Worm (Caenorhabditis elegans) whole organism, midembryonic: ENCODE results near the gene F08H9.4.

Source experiments
- T22C8.4 ChIP-seq: fragments of 200-800 bp; sonication (Bioruptor generic); IDR thresholded peaks from 2 replicates; pipeline ENCODE4 v1.3.6; 2022; ENCODE audit warnings: missing genetic modification characterization, missing compliant biosample characterization
- cog-1 ChIP-seq: sonication (generic microtip); optimal IDR thresholded peaks from 2 replicates; lab custom pipeline; 2016; ENCODE audit warnings: missing genetic modification characterization, missing compliant biosample characterization
- flt-1 ChIP-seq: fragments of 200-800 bp; sonication (Bioruptor generic); IDR thresholded peaks from 2 replicates; pipeline ENCODE4 v1.3.6; 2022; ENCODE audit warnings: missing genetic modification characterization, missing compliant biosample characterization
- klf-2 ChIP-seq: fragments of 200-800 bp; sonication (Bioruptor generic); conservative IDR thresholded peaks from 2 replicates; pipeline ENCODE4 v1.3.6; 2022; ENCODE audit warnings: missing genetic modification reagents, missing genetic modification characterization, missing compliant biosample characterization
- med-1 ChIP-seq: sonication (generic microtip); optimal IDR thresholded peaks from 2 replicates; lab custom pipeline; 2017; ENCODE audit warnings: missing genetic modification characterization, mild to moderate bottlenecking, missing compliant biosample characterization, antibody characterized with exemption, missing genetic modification reagents; ENCODE audit not compliant: insufficient read depth
- ref-1 ChIP-seq: fragments of 200-800 bp; sonication (Bioruptor generic); conservative IDR thresholded peaks from 2 replicates; pipeline ENCODE4 v1.3.6; 2022; ENCODE audit warnings: missing genetic modification reagents, missing genetic modification characterization, missing compliant biosample characterization
- tab-1 ChIP-seq: fragments of 200-800 bp; sonication (Bioruptor generic); IDR thresholded peaks from 2 replicates; pipeline ENCODE4 v1.3.6; 2022; ENCODE audit warnings: missing genetic modification characterization, missing compliant biosample characterization
- ztf-23 ChIP-seq: fragments of 200-800 bp; sonication (Bioruptor generic); IDR thresholded peaks from 2 replicates; pipeline ENCODE4 v1.3.6; 2022; ENCODE audit warnings: missing genetic modification reagents, missing genetic modification characterization, missing compliant biosample characterization
- ztf-29 ChIP-seq: fragments of 200-800 bp; sonication (Bioruptor generic); IDR thresholded peaks from 2 replicates; pipeline ENCODE4 v1.3.6; 2022; ENCODE audit warnings: missing genetic modification reagents, missing genetic modification characterization, missing compliant biosample characterization

Gene F08H9.4

DNA sequence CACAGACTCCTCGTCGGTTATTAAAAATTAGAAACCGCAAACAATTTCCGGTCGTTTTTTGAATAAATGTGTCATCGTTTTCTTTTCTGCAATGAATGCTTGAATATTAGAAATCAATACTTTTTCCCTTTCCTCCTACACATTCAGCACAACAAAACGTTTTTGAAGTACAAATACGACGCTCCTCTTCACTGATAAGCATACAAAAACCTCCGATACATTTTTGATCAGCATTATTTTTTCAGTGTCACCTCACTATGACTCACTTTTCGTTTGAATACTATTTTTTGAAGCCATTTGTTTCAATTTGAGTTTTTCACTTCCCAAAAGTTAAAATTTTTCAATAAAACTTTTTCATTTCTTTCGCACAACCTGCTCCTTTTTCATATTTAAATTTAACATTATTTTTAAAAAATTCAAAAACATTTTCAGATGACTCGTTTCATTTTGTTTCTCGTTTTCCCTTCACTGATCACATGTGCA is 18.5 kb upstream of the F08H9.4 start, which contains the start of gene R02D5.3:
TSS of gene R02D5.3 (plus strand) at position 433 of the 483 bp plus-strand sequence.
- TF ChIP-seq ref-1 (no peak), ztf-29 (no peak), klf-2 (GFP tag; lab: Robert Waterston, UW) (no peak), flt-1 (no peak), cog-1 (no peak), ztf-23 (GFP tag; lab: Robert Waterston, UW) (no peak), med-1 (GFP tag; lab: Kevin White, UChicago) (no peak), T22C8.4 (GFP tag; lab: Robert Waterston, UW) (no peak), tab-1 (GFP tag; lab: Robert Waterston, UW) (no peak)

DNA sequence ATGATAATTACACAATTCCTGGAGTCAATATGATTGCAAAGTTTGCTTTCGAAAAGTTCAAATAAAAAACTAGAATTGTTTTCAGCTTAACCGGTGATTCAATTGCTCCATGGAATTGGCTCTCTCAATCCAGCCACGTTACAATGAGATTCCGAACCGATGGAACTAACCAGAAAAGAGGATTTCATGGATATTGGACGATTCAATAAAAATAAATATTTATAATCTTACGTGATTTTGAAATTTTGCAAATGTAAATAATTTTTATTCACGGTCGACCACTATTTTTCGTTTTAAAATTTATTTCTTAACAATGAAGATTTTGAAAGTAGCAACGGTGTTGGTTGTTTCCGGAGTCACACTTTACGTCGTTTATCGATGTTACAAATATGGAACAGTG is 17.8 kb upstream of the F08H9.4 start, which contains the start of gene R02D5.10:
TSS of gene R02D5.10 (plus strand) at position 301 of the 400 bp plus-strand sequence.
- TF ChIP-seq ztf-23 (GFP tag; lab: Robert Waterston, UW) (no peak), flt-1 (no peak), klf-2 (GFP tag; lab: Robert Waterston, UW) (no peak), med-1 (GFP tag; lab: Kevin White, UChicago) (no peak), ztf-29 (no peak), T22C8.4 (GFP tag; lab: Robert Waterston, UW) (no peak)

DNA sequence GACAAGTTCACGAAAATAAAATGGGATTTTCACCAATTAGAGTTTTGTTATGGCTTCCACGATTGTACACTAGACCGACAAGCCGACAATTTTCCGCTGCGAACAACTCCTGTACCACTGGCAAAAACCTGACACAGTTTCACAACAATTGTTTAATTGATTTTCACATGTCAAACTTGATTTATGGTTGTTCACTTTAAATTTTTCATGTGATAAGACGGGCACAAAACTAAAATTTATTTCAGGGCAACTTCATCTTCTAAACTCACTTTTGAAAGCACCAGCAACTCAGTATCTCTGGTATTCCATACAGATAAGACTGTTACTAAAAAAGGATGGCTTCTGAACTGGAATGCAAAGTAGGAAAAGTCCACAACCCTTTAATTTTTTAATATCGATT is 17.2 kb upstream of the F08H9.4 start, which contains the start of gene R02D5.7:
TSS of gene R02D5.7 (minus strand) at position 101 of the 400 bp plus-strand sequence.
- TF ChIP-seq klf-2 (GFP tag; lab: Robert Waterston, UW): no peak
- no peak for TF ChIP-seq ztf-29
- TF ChIP-seq ref-1: no peak
- TF ChIP-seq ztf-23 (GFP tag; lab: Robert Waterston, UW): no peak
- no peak for TF ChIP-seq flt-1
- no peak for TF ChIP-seq T22C8.4 (GFP tag; lab: Robert Waterston, UW)
- TF ChIP-seq med-1 (GFP tag; lab: Kevin White, UChicago): no peak
- no peak for TF ChIP-seq tab-1 (GFP tag; lab: Robert Waterston, UW)
- TF ChIP-seq cog-1: no peak

DNA sequence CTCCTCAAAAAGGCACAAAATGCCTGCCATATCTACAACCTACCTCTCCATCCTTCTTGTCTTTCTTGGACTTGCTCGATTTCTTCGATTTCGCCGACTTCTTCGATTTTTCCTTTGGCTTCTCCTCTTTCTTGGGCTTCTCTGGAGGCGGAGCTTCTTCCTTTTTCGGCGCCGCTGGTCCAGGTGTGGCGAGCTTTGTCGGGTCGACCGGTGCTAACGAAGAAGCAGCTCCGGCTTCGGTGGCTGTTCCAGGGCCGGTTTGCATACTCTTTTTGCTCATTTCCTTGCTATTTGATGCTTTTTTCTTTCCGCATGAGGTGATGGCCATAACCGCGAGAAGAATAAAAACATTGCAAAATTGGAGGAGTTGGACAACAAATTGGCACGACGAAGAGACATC is 16.3 kb upstream of the F08H9.4 start:
- TF ChIP-seq ref-1 (no peak), klf-2 (GFP tag; lab: Robert Waterston, UW) (no peak), tab-1 (GFP tag; lab: Robert Waterston, UW) (no peak), ztf-23 (GFP tag; lab: Robert Waterston, UW) (no peak), cog-1 (no peak), ztf-29 (no peak), T22C8.4 (GFP tag; lab: Robert Waterston, UW) (no peak), med-1 (GFP tag; lab: Kevin White, UChicago) (no peak), flt-1 (no peak)

DNA sequence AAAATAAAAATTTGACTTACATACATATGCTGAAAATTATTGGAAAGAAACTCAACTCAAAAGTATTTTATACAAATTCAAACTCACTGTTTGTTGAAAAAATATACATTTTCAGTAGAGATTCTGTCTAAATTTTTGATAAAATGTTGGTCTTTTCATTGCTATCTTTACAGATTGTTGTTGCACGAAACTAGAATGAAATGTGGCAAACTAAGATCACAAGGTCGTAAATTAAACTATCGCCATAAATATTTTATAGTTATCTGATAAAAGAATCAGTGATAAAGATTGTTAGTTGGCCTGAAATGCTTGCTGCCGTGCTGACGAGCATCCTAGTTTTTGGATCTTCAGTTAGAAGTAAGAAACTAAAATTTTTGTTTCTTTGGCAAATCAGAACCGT is 14.8 kb upstream of the F08H9.4 start, which contains the start of gene clec-55:
TSS of gene clec-55 (plus strand) at position 301 of the 400 bp plus-strand sequence.
- TF ChIP-seq klf-2 (GFP tag; lab: Robert Waterston, UW) (no peak), ref-1 (no peak), cog-1 (no peak), ztf-23 (GFP tag; lab: Robert Waterston, UW) (no peak), ztf-29 (no peak), tab-1 (GFP tag; lab: Robert Waterston, UW) (no peak), med-1 (GFP tag; lab: Kevin White, UChicago) (no peak), flt-1 (no peak), T22C8.4 (GFP tag; lab: Robert Waterston, UW) (no peak)

DNA sequence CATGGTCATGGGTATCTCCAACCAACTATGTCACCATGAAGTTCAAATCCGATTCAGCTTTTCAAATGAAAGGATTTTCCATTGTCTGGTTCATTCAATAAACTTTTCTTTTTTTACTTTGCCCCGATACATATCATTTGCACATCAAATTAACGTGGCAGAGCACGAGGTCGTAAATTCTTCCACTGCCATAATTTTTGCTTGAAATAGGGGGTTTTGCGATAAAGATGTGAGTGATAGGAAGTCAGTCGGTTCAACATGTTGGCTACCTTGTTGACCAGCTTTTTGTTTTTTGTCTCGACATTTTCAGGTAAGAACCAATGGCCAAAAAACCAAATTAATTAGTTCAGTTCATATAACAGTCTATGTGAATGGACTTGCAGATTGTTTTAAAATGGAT is 12.5 kb upstream of the F08H9.4 start, which contains the start of gene clec-54:
TSS of gene clec-54 (plus strand) at position 224 of the 400 bp plus-strand sequence.
- TF ChIP-seq med-1 (GFP tag; lab: Kevin White, UChicago) (no peak), klf-2 (GFP tag; lab: Robert Waterston, UW) (no peak), tab-1 (GFP tag; lab: Robert Waterston, UW) (no peak), T22C8.4 (GFP tag; lab: Robert Waterston, UW) (no peak), ztf-23 (GFP tag; lab: Robert Waterston, UW) (no peak), ref-1 (no peak), flt-1 (no peak), ztf-29 (no peak), cog-1 (no peak)

- TF ChIP-seq tab-1 (GFP tag; lab: Robert Waterston, UW) (no peak), med-1 (GFP tag; lab: Kevin White, UChicago) (no peak), ztf-29 (no peak), flt-1 (no peak), ztf-23 (GFP tag; lab: Robert Waterston, UW) (no peak), cog-1 (no peak), T22C8.4 (GFP tag; lab: Robert Waterston, UW) (no peak), ref-1 (no peak), klf-2 (GFP tag; lab: Robert Waterston, UW) (no peak)
These were observed 9.9 kb upstream of the F08H9.4 start, which contains the start of gene clec-56 for ce11 chrV:14474099-14474498. clec-56 (plus strand) TSS chrV:14474399.

DNA sequence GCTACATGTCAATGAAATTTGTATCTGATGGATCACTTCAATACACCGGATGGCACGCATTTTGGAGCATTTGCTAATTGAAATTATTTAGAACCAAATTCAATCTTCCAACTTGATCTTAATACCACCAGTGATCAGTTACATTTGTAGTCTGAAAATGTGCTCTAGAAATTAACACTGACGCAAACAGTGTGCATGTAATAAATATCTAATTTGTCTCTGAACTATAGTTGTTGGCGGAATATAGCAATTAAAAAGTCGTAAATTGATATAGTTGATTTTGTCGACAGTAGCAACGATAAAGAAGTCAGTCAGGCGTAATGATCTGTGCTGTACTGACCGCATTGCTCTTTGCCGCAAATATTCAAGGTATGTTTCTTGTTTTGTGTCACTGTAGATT is 8.0 kb upstream of the F08H9.4 start, which contains the start of gene clec-227:
TSS of gene clec-227 (plus strand) at position 301 of the 400 bp plus-strand sequence.
- TF ChIP-seq ref-1 (no peak), ztf-23 (GFP tag; lab: Robert Waterston, UW) (no peak), flt-1 (no peak), ztf-29 (no peak), T22C8.4 (GFP tag; lab: Robert Waterston, UW) (no peak), cog-1 (no peak)

ce11 chrV:14468931-14469330 is 4.7 kb upstream of the F08H9.4 start, which contains the start of gene clec-57:
clec-57 (plus strand) TSS chrV:14469231.
- TF ChIP-seq med-1 (GFP tag; lab: Kevin White, UChicago): no peak
- TF ChIP-seq ztf-29: no peak
- TF ChIP-seq ztf-23 (GFP tag; lab: Robert Waterston, UW): no peak
- TF ChIP-seq cog-1: no peak
- TF ChIP-seq klf-2 (GFP tag; lab: Robert Waterston, UW): no peak
- TF ChIP-seq ref-1: no peak
- no peak for TF ChIP-seq tab-1 (GFP tag; lab: Robert Waterston, UW)
- no peak for TF ChIP-seq T22C8.4 (GFP tag; lab: Robert Waterston, UW)
- no peak for TF ChIP-seq flt-1
